Worm (Caenorhabditis elegans): ENCODE data around the gene str-228.

DNA sequence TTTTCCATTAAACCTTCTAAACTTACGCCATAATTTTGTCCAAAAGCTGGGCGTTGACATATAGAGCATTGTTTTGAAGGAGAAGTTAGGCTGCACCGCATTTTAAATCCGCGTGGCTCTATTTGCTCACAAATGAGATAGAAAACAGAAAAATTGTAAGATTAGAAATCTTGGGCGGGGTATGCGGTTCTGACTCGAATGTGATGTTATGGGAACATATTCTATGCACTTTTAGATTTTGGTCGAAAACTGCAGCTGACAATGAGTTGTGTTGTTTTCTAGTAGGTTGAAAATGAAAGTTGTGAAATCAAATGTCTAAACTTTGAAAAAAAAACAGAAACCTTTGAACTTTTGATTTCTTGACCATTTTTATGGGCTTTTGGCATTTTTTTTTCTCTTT, 33.4 kb downstream of the str-228 start, which contains the start of gene nhr-222:
- no peak for TF ChIP-seq sox-4 (tag; optimal IDR thresholded peaks at IDR 0.05)
- TF ChIP-seq unc-86 (tag; optimal IDR thresholded peaks at IDR 0.05): no peak
- no peak for TF ChIP-seq nhr-11 (tag; optimal IDR thresholded peaks at IDR 0.05)
- TF ChIP-seq ama-1 (optimal IDR thresholded peaks at IDR 0.05): no peak
- no peak for TF ChIP-seq fkh-6 (tag; optimal IDR thresholded peaks at IDR 0.05)
- no peak for TF ChIP-seq fkh-10 (GFP tag; optimal IDR thresholded peaks at IDR 0.05)

All from whole organism, late embryonic.